Fruit fly (Drosophila melanogaster) whole organism, embryonic: ENCODE results near the gene yellow-e2.
A peak's percentile ranks its signal among the peaks of the same experiment; 100 is the strongest.

Experiments
- B-H2 ChIP-seq: fragments of 200-800 bp; sonication (Bioruptor generic); optimal IDR thresholded peaks from 2 replicates; lab custom pipeline; 2018; ENCODE audit warnings: missing biosample characterization, mild to moderate bottlenecking, missing genetic modification characterization
- BtbVII ChIP-seq: fragments of 200-800 bp; sonication (Bioruptor generic); optimal IDR thresholded peaks from 3 replicates; lab custom pipeline; 2017; ENCODE audit warnings: missing biosample characterization, mild to moderate bottlenecking, missing genetic modification characterization
- CG10147 ChIP-seq: fragments of 200-800 bp; sonication (Bioruptor generic); optimal IDR thresholded peaks from 2 replicates; lab custom pipeline; 2019; ENCODE audit warnings: missing biosample characterization, mild to moderate bottlenecking, missing genetic modification characterization, moderate library complexity
- CG12155 ChIP-seq: fragments of 200-800 bp; sonication (Bioruptor generic); optimal IDR thresholded peaks from 3 replicates; lab custom pipeline; 2016; ENCODE audit warnings: missing biosample characterization, missing genetic modification characterization
- CG15073 ChIP-seq: fragments of 200-800 bp; sonication (Bioruptor generic); optimal IDR thresholded peaks from 2 replicates; lab custom pipeline; 2016; ENCODE audit warnings: missing biosample characterization, missing genetic modification characterization
- CG16863 ChIP-seq: fragments of 200-800 bp; sonication (Bioruptor generic); optimal IDR thresholded peaks from 3 replicates; lab custom pipeline; 2016; ENCODE audit warnings: missing biosample characterization, missing genetic modification characterization
- CG17829 ChIP-seq: fragments of 200-800 bp; optimal IDR thresholded peaks from 2 replicates; lab custom pipeline; 2019; ENCODE audit warnings: missing biosample characterization, mild to moderate bottlenecking, missing genetic modification characterization, moderate library complexity
- CG1792 ChIP-seq: fragments of 200-800 bp; sonication (Bioruptor generic); optimal IDR thresholded peaks from 2 replicates; lab custom pipeline; 2016; ENCODE audit warnings: missing biosample characterization, missing genetic modification characterization
- CG18262 ChIP-seq: fragments of 200-800 bp; optimal IDR thresholded peaks from 3 replicates; lab custom pipeline; 2019; ENCODE audit warnings: missing biosample characterization, mild to moderate bottlenecking, missing genetic modification characterization, moderate library complexity
- CG2199 ChIP-seq: fragments of 200-800 bp; sonication (Bioruptor generic); IDR thresholded peaks from 3 replicates; pipeline ENCODE4 v1.3.6; 2022; ENCODE audit warnings: missing biosample characterization, missing genetic modification characterization
- CG32772 ChIP-seq: fragments of 200-800 bp; sonication (Bioruptor generic); IDR thresholded peaks from 2 replicates; pipeline ENCODE4 v1.3.6; 2022; ENCODE audit warnings: missing biosample characterization, missing genetic modification characterization
- CG3281 ChIP-seq: fragments of 200-800 bp; sonication (Bioruptor generic); optimal IDR thresholded peaks from 3 replicates; lab custom pipeline; 2017; ENCODE audit warnings: missing biosample characterization, mild to moderate bottlenecking, missing genetic modification characterization
- CG4360 ChIP-seq: fragments of 200-800 bp; sonication (Bioruptor generic); IDR thresholded peaks from 2 replicates; pipeline ENCODE4 v1.3.6; 2022; ENCODE audit warnings: missing biosample characterization, missing genetic modification characterization
- CG4707 ChIP-seq: fragments of 200-800 bp; sonication (Bioruptor generic); optimal IDR thresholded peaks from 2 replicates; lab custom pipeline; 2018; ENCODE audit warnings: missing biosample characterization, mild to moderate bottlenecking, missing genetic modification characterization, moderate library complexity
- CG7745 ChIP-seq: fragments of 200-800 bp; sonication (Bioruptor generic); optimal IDR thresholded peaks from 2 replicates; lab custom pipeline; 2018; ENCODE audit warnings: missing biosample characterization, mild to moderate bottlenecking, missing genetic modification characterization, moderate library complexity
- CG7786 ChIP-seq: fragments of 200-800 bp; sonication (Bioruptor generic); optimal IDR thresholded peaks from 2 replicates; lab custom pipeline; 2016; ENCODE audit warnings: missing biosample characterization, missing genetic modification characterization
- CG7963 ChIP-seq: fragments of 200-800 bp; sonication (Bioruptor generic); IDR thresholded peaks from 3 replicates; pipeline ENCODE4 v1.3.6; 2022; ENCODE audit warnings: missing biosample characterization, missing genetic modification characterization; ENCODE audit not compliant: partially characterized antibody
- CG9797 ChIP-seq: fragments of 200-800 bp; sonication (Bioruptor generic); optimal IDR thresholded peaks from 3 replicates; lab custom pipeline; 2018; ENCODE audit warnings: missing biosample characterization, mild to moderate bottlenecking, missing genetic modification characterization
- Dip2 ChIP-seq: fragments of 200-800 bp; sonication (Bioruptor generic); IDR thresholded peaks from 2 replicates; pipeline ENCODE4 v1.3.6; 2022; ENCODE audit warnings: missing biosample characterization, missing genetic modification characterization
- Doc2 ChIP-seq: fragments of 200-800 bp; sonication (Bioruptor generic); IDR thresholded peaks from 2 replicates; pipeline ENCODE4 v1.3.6; 2022; ENCODE audit warnings: missing biosample characterization, missing genetic modification characterization
- Elba2 ChIP-seq: fragments of 200-800 bp; sonication (Bioruptor generic); optimal IDR thresholded peaks from 3 replicates; lab custom pipeline; 2016; ENCODE audit warnings: missing biosample characterization, missing genetic modification characterization
- Gug ChIP-seq: fragments of 200-800 bp; sonication (Bioruptor generic); IDR thresholded peaks from 4 replicates; pipeline ENCODE4 v1.3.6; 2022; ENCODE audit warnings: missing biosample characterization, missing genetic modification characterization
- H15 ChIP-seq: fragments of 200-800 bp; sonication (Bioruptor generic); IDR thresholded peaks from 3 replicates; pipeline ENCODE4 v1.3.6; 2022; ENCODE audit warnings: missing biosample characterization, missing genetic modification characterization
- Hey ChIP-seq: fragments of 200-800 bp; sonication (Bioruptor generic); optimal IDR thresholded peaks from 3 replicates; lab custom pipeline; 2018; ENCODE audit warnings: missing biosample characterization, mild to moderate bottlenecking, missing genetic modification characterization
- HmgZ ChIP-seq: fragments of 200-800 bp; sonication (Bioruptor generic); optimal IDR thresholded peaks from 2 replicates; lab custom pipeline; 2018; ENCODE audit warnings: missing biosample characterization, mild to moderate bottlenecking, missing genetic modification characterization
- Hr3 ChIP-seq: fragments of 200-800 bp; sonication (Bioruptor generic); optimal IDR thresholded peaks from 3 replicates; lab custom pipeline; 2016; ENCODE audit warnings: missing biosample characterization, missing genetic modification characterization
- MTF-1 ChIP-seq: fragments of 200-800 bp; sonication (Bioruptor generic); optimal IDR thresholded peaks from 2 replicates; lab custom pipeline; 2018; ENCODE audit warnings: missing biosample characterization, mild to moderate bottlenecking, missing genetic modification characterization, borderline replicate concordance
- Side ChIP-seq: fragments of 200-800 bp; sonication (Bioruptor generic); optimal IDR thresholded peaks from 2 replicates; lab custom pipeline; 2016; ENCODE audit warnings: missing biosample characterization, missing genetic modification characterization
- Xrp1 ChIP-seq: fragments of 200-800 bp; sonication (Bioruptor generic); IDR thresholded peaks from 2 replicates; pipeline ENCODE4 v1.3.6; 2022; ENCODE audit warnings: missing biosample characterization, missing genetic modification characterization
- ab ChIP-seq: fragments of 200-800 bp; sonication (Bioruptor generic); optimal IDR thresholded peaks from 2 replicates; lab custom pipeline; 2016; ENCODE audit warnings: missing biosample characterization, missing genetic modification characterization
- ase ChIP-seq: fragments of 200-800 bp; sonication (Bioruptor generic); IDR thresholded peaks from 3 replicates; pipeline ENCODE4 v1.3.6; 2022; ENCODE audit warnings: missing biosample characterization, missing genetic modification characterization
- corto ChIP-seq: fragments of 200-800 bp; sonication (Bioruptor generic); optimal IDR thresholded peaks from 2 replicates; lab custom pipeline; 2016; ENCODE audit warnings: missing biosample characterization, mild to moderate bottlenecking, missing genetic modification characterization, moderate library complexity
- croc ChIP-seq: fragments of 200-800 bp; sonication (Bioruptor generic); conservative IDR thresholded peaks from 3 replicates; pipeline ENCODE4 v1.3.6; 2022; ENCODE audit warnings: missing biosample characterization, missing genetic modification characterization
- danr ChIP-seq: fragments of 200-800 bp; sonication (Bioruptor generic); IDR thresholded peaks from 2 replicates; pipeline ENCODE4 v1.3.6; 2022; ENCODE audit warnings: missing biosample characterization, missing genetic modification characterization
- emc ChIP-seq: fragments of 200-800 bp; sonication (Bioruptor generic); optimal IDR thresholded peaks from 2 replicates; lab custom pipeline; 2016; ENCODE audit warnings: missing biosample characterization, missing genetic modification characterization
- fru ChIP-seq: fragments of >200 bp; optimal IDR thresholded peaks from 2 replicates; lab custom pipeline; 2017
- gcm2 ChIP-seq: fragments of 200-800 bp; sonication (Bioruptor generic); optimal IDR thresholded peaks from 2 replicates; lab custom pipeline; 2016; ENCODE audit warnings: missing biosample characterization, missing genetic modification characterization
- ind ChIP-seq: fragments of 200-800 bp; sonication (Bioruptor generic); optimal IDR thresholded peaks from 3 replicates; lab custom pipeline; 2016; ENCODE audit warnings: missing biosample characterization, missing genetic modification characterization
- insv ChIP-seq, 2 experiments: fragments of 200-800 bp; sonication (Bioruptor generic); optimal IDR thresholded peaks; 3 replicates each; lab custom pipeline; 2016 to 2018; ENCODE audit warnings: missing biosample characterization in 2 of 2, missing genetic modification characterization in 2 of 2
- lab ChIP-seq: fragments of 200-800 bp; sonication (Bioruptor generic); optimal IDR thresholded peaks from 3 replicates; lab custom pipeline; 2017; ENCODE audit warnings: missing biosample characterization, missing genetic modification characterization, mild to moderate bottlenecking, moderate library complexity, missing genetic modification reagents
- luna ChIP-seq: fragments of 200-800 bp; sonication (Bioruptor generic); optimal IDR thresholded peaks from 2 replicates; lab custom pipeline; 2016; ENCODE audit warnings: missing biosample characterization, missing genetic modification characterization
- oc ChIP-seq: fragments of 200-800 bp; sonication (Bioruptor generic); optimal IDR thresholded peaks from 2 replicates; lab custom pipeline; 2018; ENCODE audit warnings: missing biosample characterization, mild to moderate bottlenecking, missing genetic modification characterization, moderate library complexity
- p53 ChIP-seq: fragments of 200-800 bp; sonication (Bioruptor generic); optimal IDR thresholded peaks from 2 replicates; lab custom pipeline; 2016; ENCODE audit warnings: missing biosample characterization, missing genetic modification characterization
- sens ChIP-seq: fragments of 200-800 bp; sonication (Bioruptor generic); peaks from one replicate; lab custom pipeline; 2016; ENCODE audit warnings: missing biosample characterization, missing genetic modification characterization
- sima ChIP-seq: fragments of 200-800 bp; sonication (Bioruptor generic); optimal IDR thresholded peaks from 2 replicates; lab custom pipeline; 2016; ENCODE audit warnings: missing biosample characterization, missing genetic modification characterization
- slou ChIP-seq: fragments of 200-800 bp; sonication (Bioruptor generic); optimal IDR thresholded peaks from 3 replicates; lab custom pipeline; 2016; ENCODE audit warnings: missing biosample characterization, missing genetic modification characterization
- stwl ChIP-seq: fragments of 200-800 bp; sonication (Bioruptor generic); optimal IDR thresholded peaks from 3 replicates; lab custom pipeline; 2018; ENCODE audit warnings: missing biosample characterization, mild to moderate bottlenecking, missing genetic modification characterization, moderate library complexity
- twi ChIP-seq: fragments of 200-800 bp; optimal IDR thresholded peaks from 2 replicates; lab custom pipeline; 2019; ENCODE audit warnings: missing biosample characterization, mild to moderate bottlenecking, missing genetic modification characterization, moderate library complexity
- tx ChIP-seq: fragments of 200-800 bp; sonication (Bioruptor generic); optimal IDR thresholded peaks from 2 replicates; lab custom pipeline; 2016; ENCODE audit warnings: missing biosample characterization, missing genetic modification characterization
- wor ChIP-seq: fragments of 200-800 bp; sonication (Bioruptor generic); IDR thresholded peaks from 2 replicates; pipeline ENCODE4 v1.3.6; 2022; ENCODE audit warnings: missing biosample characterization, missing genetic modification characterization

The yellow-e2 gene

dm6 chr3R:13366561-13367518 lies 40.0 kb downstream of the yellow-e2 start, which contains the start of gene Elp6 (continued):
- TF ChIP-seq B-H2 (GFP tag; lab: Kevin White, UChicago) (no peak), CG7786 (GFP tag; lab: Kevin White, UChicago) (peak; percentile 35), CG16863 (peak; percentile 44), sens (GFP tag; lab: Kevin White, UChicago) (peak; percentile 93), lab (peak; percentile 72), Side (GFP tag; lab: Kevin White, UChicago) (peak; percentile 3), CG7963 (GFP tag; lab: Robert Waterston, UW) (no peak), Doc2 (no peak), oc (no peak), sima (GFP tag; lab: Kevin White, UChicago) (no peak), emc (peak; percentile 48), stwl (tag; lab: Kevin White, UChicago) (peak; percentile 85), CG3281 (GFP tag; lab: Kevin White, UChicago) (peak; percentile 83), H15 (peak; percentile 44; the same call in 1 of the 3 replicates), slou (GFP tag; lab: Kevin White, UChicago) (peak; percentile 3), fru (lab: Kevin White, UChicago) (no peak), MTF-1 (GFP tag; lab: Kevin White, UChicago) (no peak), CG32772 (GFP tag; lab: Robert Waterston, UW) (no peak), gcm2 (peak; percentile 49), ase (GFP tag; lab: Robert Waterston, UW) (peak; percentile 64), croc (GFP tag; lab: Robert Waterston, UW) (no peak), CG4360 (GFP tag; lab: Robert Waterston, UW) (no peak), CG2199 (GFP tag; lab: Robert Waterston, UW) (no peak), danr (GFP tag; lab: Robert Waterston, UW) (0 out of 2 replicates have a peak, but pooled peaks have one; percentile 43), BtbVII (GFP tag; lab: Kevin White, UChicago) (peak; percentile 41), luna (GFP tag; lab: Kevin White, UChicago) (no peak), Hr3 (GFP tag; lab: Kevin White, UChicago) (peak; percentile 76), CG9797 (GFP tag; lab: Kevin White, UChicago) (peak; percentile 59), CG12155 (GFP tag; lab: Kevin White, UChicago) (peak; percentile 32), insv (GFP tag; optimal IDR thresholded peaks at IDR 0.05; lab: Kevin White, UChicago) (no peak), CG10147 (GFP tag; lab: Kevin White, UChicago) (peak; percentile 77), HmgZ (tag; lab: Kevin White, UChicago) (no peak), Elba2 (no peak), ind (GFP tag; lab: Kevin White, UChicago) (peak; percentile 68), wor (GFP tag; lab: Robert Waterston, UW) (no peak), CG1792 (GFP tag; lab: Kevin White, UChicago) (peak; percentile 60), CG17829 (tag; lab: Kevin White, UChicago) (no peak), tx (no peak), ab (GFP tag; lab: Kevin White, UChicago) (no peak), CG18262 (tag; lab: Kevin White, UChicago) (peak; percentile 62), p53 (GFP tag; lab: Kevin White, UChicago) (no peak), Dip2 (0 out of 2 replicates have a peak, but pooled peaks have one; percentile 6), Xrp1 (GFP tag; lab: Robert Waterston, UW) (peak; percentile 51; the same call in 1 of the 2 replicates), corto (GFP tag; lab: Kevin White, UChicago) (no peak), CG4707 (no peak), CG15073 (no peak), Hey (tag; lab: Kevin White, UChicago) (no peak), CG7745 (no peak), twi (tag; lab: Kevin White, UChicago) (no peak), Gug (GFP tag; lab: Robert Waterston, UW) (peak; percentile 53; the same call in 2 of the 4 replicates)
